Worm (Caenorhabditis elegans): ENCODE data around the gene C15H9.4.
A peak's percentile ranks its signal among the peaks of the same experiment; 100 is the strongest.

The C15H9.4 gene

DNA sequence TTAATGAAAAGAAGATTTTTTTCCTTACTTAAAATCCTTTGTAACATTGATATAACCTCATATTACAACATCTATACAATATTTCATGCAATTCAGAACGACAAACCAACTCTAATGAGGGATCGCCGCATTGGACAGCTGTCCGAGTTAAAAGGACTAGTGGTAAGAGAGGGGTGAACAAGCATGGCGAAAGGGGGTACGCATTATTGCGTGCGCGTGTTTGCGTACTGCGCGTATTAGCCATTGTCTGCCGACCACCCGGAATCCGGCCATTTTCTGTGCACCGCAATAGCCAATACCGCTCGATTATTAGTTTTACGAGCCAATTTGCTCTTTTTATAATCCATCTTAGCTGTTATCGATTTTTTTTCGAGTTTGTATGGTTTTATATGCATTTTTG lies at the start of gene C15H9.4 (continued):
- TF ChIP-seq tbx-2 (tag; optimal IDR thresholded peaks at IDR 0.05) (peak; percentile 54), nhr-11 (tag; optimal IDR thresholded peaks at IDR 0.05) (no peak), tlp-1 (tag; optimal IDR thresholded peaks at IDR 0.05) (no peak), xbp-1 (tag; optimal IDR thresholded peaks at IDR 0.05) (peak; percentile 98), lin-39 (tag; optimal IDR thresholded peaks at IDR 0.05) (no peak), fkh-4 (tag; optimal IDR thresholded peaks at IDR 0.05; ENCODE audit: borderline replicate concordance) (no peak), pax-3 (tag; optimal IDR thresholded peaks at IDR 0.05) (no peak), isw-1 (GFP tag; IDR thresholded peaks at IDR 0.05) (peak; percentile 29; the same call in 1 of the 2 replicates), ceh-8 (GFP tag; optimal IDR thresholded peaks at IDR 0.05) (no peak), nhr-47 (tag; optimal IDR thresholded peaks at IDR 0.05) (peak; percentile 61), aly-2 (tag; optimal IDR thresholded peaks at IDR 0.05) (no peak), lin-15B (tag; optimal IDR thresholded peaks at IDR 0.05) (no peak), pag-3 (tag; optimal IDR thresholded peaks at IDR 0.05; ENCODE audit: borderline replicate concordance, insufficient read depth) (no peak), fkh-8 (tag; optimal IDR thresholded peaks at IDR 0.05) (peak; percentile 44), efl-1 (optimal IDR thresholded peaks at IDR 0.05) (peak; percentile 23 to 28), efl-1 (GFP tag; optimal IDR thresholded peaks at IDR 0.05 in 1 of 2) (peak in 1 of 2 experiments; percentile 60), mep-1 (tag; optimal IDR thresholded peaks at IDR 0.05) (peak; percentile 21), fkh-10 (GFP tag; optimal IDR thresholded peaks at IDR 0.05) (no peak), dpl-1 (GFP tag; optimal IDR thresholded peaks at IDR 0.05) (peak in 2 of 3 experiments; percentile 13 to 17), hpl-2 (GFP tag; optimal IDR thresholded peaks at IDR 0.05) (no peak), sox-4 (tag; optimal IDR thresholded peaks at IDR 0.05) (peak; percentile 30), ama-1 (optimal IDR thresholded peaks at IDR 0.05) (no peak), unc-130 (tag; optimal IDR thresholded peaks at IDR 0.05) (peak; percentile 44), grh-1 (GFP tag; IDR thresholded peaks at IDR 0.05) (no peak), nhr-84 (tag; optimal IDR thresholded peaks at IDR 0.05) (no peak), snu-23 (GFP tag; optimal IDR thresholded peaks at IDR 0.05) (peak; percentile 67), nhr-20 (tag; optimal IDR thresholded peaks at IDR 0.05) (peak; percentile 62), lin-13 (GFP tag; optimal IDR thresholded peaks at IDR 0.05) (no peak), ztf-4 (tag; optimal IDR thresholded peaks at IDR 0.05) (no peak), mab-9 (GFP tag; IDR thresholded peaks at IDR 0.05) (no peak), nhr-19 (GFP tag; conservative IDR thresholded peaks at IDR 0.05) (peak; percentile 41; the same call in 1 of the 2 replicates)

DNA sequence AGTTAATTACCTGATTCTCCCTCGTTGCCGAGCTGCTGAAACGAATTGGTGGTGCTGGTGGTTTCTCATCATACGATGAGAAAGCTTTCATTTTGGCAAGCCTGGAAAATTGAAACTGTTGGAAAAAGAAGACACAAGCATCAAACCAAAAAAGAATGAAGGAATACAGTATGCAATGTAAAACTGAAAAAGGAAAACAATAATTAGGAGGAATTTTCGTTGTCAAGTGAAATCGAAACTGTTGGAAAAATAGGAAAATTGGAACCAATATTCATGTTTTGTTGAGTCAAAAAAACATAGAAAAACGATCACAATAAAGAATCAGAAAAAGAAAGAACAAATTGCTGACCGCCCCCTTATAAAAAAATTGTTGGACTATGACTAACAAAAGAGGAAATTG lies 48.9 kb upstream of the C15H9.4 start, which contains the start of gene pak-1:
TSS of gene pak-1 (minus strand) at position 101 of the 400 bp plus-strand sequence.
- no peak for TF ChIP-seq isw-1 (GFP tag; IDR thresholded peaks at IDR 0.05)
- TF ChIP-seq sup-37 (GFP tag; optimal IDR thresholded peaks at IDR 0.05): no peak
- TF ChIP-seq nhr-47 (tag; optimal IDR thresholded peaks at IDR 0.05): no peak
- TF ChIP-seq aly-2 (tag; optimal IDR thresholded peaks at IDR 0.05): no peak

DNA sequence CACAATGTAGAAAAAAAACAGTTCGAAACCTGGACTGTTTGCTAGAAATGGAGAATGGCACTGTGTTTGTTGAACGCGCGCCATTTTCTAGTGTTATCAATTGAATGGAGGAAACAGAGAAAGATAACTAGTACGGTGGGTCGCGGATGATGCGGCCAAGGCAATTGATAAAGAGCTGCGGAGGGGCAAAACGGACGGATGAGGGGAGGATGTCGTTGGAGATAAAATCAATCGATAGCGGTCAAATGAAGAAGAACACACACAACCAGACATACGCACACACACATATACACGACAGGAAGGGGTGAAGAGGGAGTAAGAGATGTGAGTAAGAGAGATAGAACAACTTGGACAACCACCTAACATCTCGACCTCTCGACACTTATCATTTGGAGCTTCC lies 47.4 kb upstream of the C15H9.4 start:
- no peak for TF ChIP-seq nhr-76 (tag; optimal IDR thresholded peaks at IDR 0.05)
- TF ChIP-seq jun-1 (tag; optimal IDR thresholded peaks at IDR 0.05): no peak
- no peak for TF ChIP-seq nhr-11 (tag; optimal IDR thresholded peaks at IDR 0.05)
- TF ChIP-seq egl-13 (tag; optimal IDR thresholded peaks at IDR 0.05): no peak
- TF ChIP-seq hpl-2 (GFP tag; optimal IDR thresholded peaks at IDR 0.05): no peak
- TF ChIP-seq elt-2 (tag; optimal IDR thresholded peaks at IDR 0.05): peak; percentile 22
- TF ChIP-seq zip-4 (GFP tag; optimal IDR thresholded peaks at IDR 0.05): no peak
- TF ChIP-seq irx-1 (tag; optimal IDR thresholded peaks at IDR 0.05): no peak
- no peak for TF ChIP-seq lin-13 (GFP tag; optimal IDR thresholded peaks at IDR 0.05)
- no peak for TF ChIP-seq isw-1 (GFP tag; IDR thresholded peaks at IDR 0.05)
- no peak for TF ChIP-seq nhr-12 (tag; optimal IDR thresholded peaks at IDR 0.05)
- peak; percentile 40 for TF ChIP-seq nhr-20 (tag; optimal IDR thresholded peaks at IDR 0.05)
- TF ChIP-seq efl-3 (GFP tag; optimal IDR thresholded peaks at IDR 0.05): no peak
- TF ChIP-seq nhr-47 (tag; optimal IDR thresholded peaks at IDR 0.05): no peak
- TF ChIP-seq sox-4 (tag; optimal IDR thresholded peaks at IDR 0.05): no peak
- TF ChIP-seq ztf-11 (tag; optimal IDR thresholded peaks at IDR 0.05): no peak
- TF ChIP-seq nhr-71 (tag; optimal IDR thresholded peaks at IDR 0.05): peak; percentile 28
- no peak for TF ChIP-seq Y116A8C.19 (tag; optimal IDR thresholded peaks at IDR 0.05; ENCODE audit: borderline replicate concordance)
- no peak for TF ChIP-seq snpc-4 (tag; optimal IDR thresholded peaks at IDR 0.05)
- TF ChIP-seq sup-37 (GFP tag; optimal IDR thresholded peaks at IDR 0.05): no peak
- TF ChIP-seq ama-1 (optimal IDR thresholded peaks at IDR 0.05): no peak
- TF ChIP-seq unc-62 (GFP tag; optimal IDR thresholded peaks at IDR 0.05): no peak
- TF ChIP-seq snu-23 (GFP tag; optimal IDR thresholded peaks at IDR 0.05): peak; percentile 16
- TF ChIP-seq ceh-90 (tag; optimal IDR thresholded peaks at IDR 0.05): no peak
- no peak for TF ChIP-seq lin-39 (tag; optimal IDR thresholded peaks at IDR 0.05)
- no peak for TF ChIP-seq fkh-4 (tag; optimal IDR thresholded peaks at IDR 0.05; ENCODE audit: borderline replicate concordance)
- no peak for TF ChIP-seq fkh-10 (GFP tag; optimal IDR thresholded peaks at IDR 0.05)
- TF ChIP-seq ceh-82 (tag; optimal IDR thresholded peaks at IDR 0.05): no peak
- no peak for TF ChIP-seq ceh-8 (GFP tag; optimal IDR thresholded peaks at IDR 0.05)
- no peak for TF ChIP-seq mef-2 (tag; optimal IDR thresholded peaks at IDR 0.05)
- no peak for TF ChIP-seq lin-15B (tag; optimal IDR thresholded peaks at IDR 0.05)

Measured in whole organism, L1 larva.